Worm (Caenorhabditis elegans) whole organism, L4 larva: ENCODE results near the gene polk-1.

Source experiments
- F26F4.8 ChIP-seq: fragments of 200-800 bp; sonication (Bioruptor generic); conservative IDR thresholded peaks from 2 replicates; pipeline ENCODE4 v1.3.6; 2022; ENCODE audit warnings: missing genetic modification characterization, missing compliant biosample characterization
- F49E8.2 ChIP-seq: sonication (generic microtip); optimal IDR thresholded peaks from 2 replicates; lab custom pipeline; 2016; ENCODE audit warnings: missing compliant biosample characterization, mild to moderate bottlenecking, missing genetic modification characterization, borderline replicate concordance
- Y48G9A.11 ChIP-seq: fragments of 200-800 bp; sonication (Bioruptor generic); IDR thresholded peaks from 2 replicates; pipeline ENCODE4 v1.3.6; 2022; ENCODE audit warnings: missing genetic modification reagents, missing genetic modification characterization, missing compliant biosample characterization
- aha-1 ChIP-seq: fragments of 150-350 bp; peaks from one replicate; lab custom pipeline; 2014; ENCODE audit warnings: missing biosample characterization, missing genetic modification characterization
- arid-1 ChIP-seq: fragments of 200-800 bp; sonication (Bioruptor generic); conservative IDR thresholded peaks from 2 replicates; pipeline ENCODE4 v1.3.6; 2022; ENCODE audit warnings: missing genetic modification reagents, missing genetic modification characterization, missing compliant biosample characterization
- ceh-44 ChIP-seq: fragments of 200-800 bp; sonication (Bioruptor generic); IDR thresholded peaks from 2 replicates; pipeline ENCODE4 v1.3.6; 2022; ENCODE audit warnings: missing genetic modification reagents, missing genetic modification characterization, missing compliant biosample characterization
- cey-2 ChIP-seq: sonication (generic microtip); optimal IDR thresholded peaks from 3 replicates; lab custom pipeline; 2017; ENCODE audit warnings: missing genetic modification characterization, mild to moderate bottlenecking, missing compliant biosample characterization, antibody characterized with exemption, borderline replicate concordance; ENCODE audit not compliant: insufficient read depth
- ctbp-1 ChIP-seq: fragments of 200-800 bp; sonication (Bioruptor generic); IDR thresholded peaks from 2 replicates; pipeline ENCODE4 v1.3.6; 2022; ENCODE audit warnings: missing genetic modification reagents, missing genetic modification characterization, missing compliant biosample characterization
- daf-19 ChIP-seq: fragments of 200-800 bp; sonication (Bioruptor generic); conservative IDR thresholded peaks from 2 replicates; pipeline ENCODE4 v1.3.6; 2022; ENCODE audit warnings: missing genetic modification characterization, missing compliant biosample characterization
- fkh-10 ChIP-seq: fragments of 150-350 bp; optimal IDR thresholded peaks from 2 replicates; lab custom pipeline; 2014; ENCODE audit warnings: missing biosample characterization, missing genetic modification reagents, missing genetic modification characterization
- jun-1 ChIP-seq: fragments of 150-350 bp; optimal IDR thresholded peaks from 2 replicates; lab custom pipeline; 2014; ENCODE audit warnings: missing biosample characterization, missing genetic modification reagents, missing genetic modification characterization
- lin-1 ChIP-seq: fragments of 200-800 bp; sonication (Bioruptor generic); IDR thresholded peaks from 2 replicates; pipeline ENCODE4 v1.3.6; 2022; ENCODE audit warnings: missing genetic modification reagents, missing genetic modification characterization, missing compliant biosample characterization
- lin-13 ChIP-seq: fragments of 150-350 bp; optimal IDR thresholded peaks from 2 replicates; lab custom pipeline; 2014; ENCODE audit warnings: missing biosample characterization, missing genetic modification reagents, missing genetic modification characterization
- madf-5 ChIP-seq, 2 experiments: fragments of 200-800 bp; sonication (Bioruptor generic); IDR thresholded peaks; 2 replicates each; pipeline ENCODE4 v1.3.6; 2022; ENCODE audit warnings: missing compliant biosample characterization in 2 of 2, missing genetic modification characterization in 2 of 2
- madf-9 ChIP-seq: fragments of 200-800 bp; sonication (Bioruptor generic); conservative IDR thresholded peaks from 2 replicates; pipeline ENCODE4 v1.3.6; 2022; ENCODE audit warnings: missing genetic modification reagents, missing genetic modification characterization, missing compliant biosample characterization
- mdt-29 ChIP-seq: fragments of 200-800 bp; sonication (Bioruptor generic); IDR thresholded peaks from 2 replicates; pipeline ENCODE4 v1.3.6; 2022; ENCODE audit warnings: missing genetic modification reagents, missing genetic modification characterization, missing compliant biosample characterization
- nhr-25 ChIP-seq: sonication (generic microtip); optimal IDR thresholded peaks from 2 replicates; lab custom pipeline; 2017; ENCODE audit warnings: missing genetic modification characterization, mild to moderate bottlenecking, missing compliant biosample characterization, antibody characterized with exemption, moderate library complexity, borderline replicate concordance; ENCODE audit not compliant: insufficient read depth
- nhr-41 ChIP-seq: fragments of 200-800 bp; sonication (Bioruptor generic); IDR thresholded peaks from 2 replicates; pipeline ENCODE4 v1.3.6; 2022; ENCODE audit warnings: missing genetic modification reagents, missing genetic modification characterization, missing compliant biosample characterization
- nhr-48 ChIP-seq: sonication (generic microtip); optimal IDR thresholded peaks from 2 replicates; lab custom pipeline; 2016; ENCODE audit warnings: mild to moderate bottlenecking, missing genetic modification characterization, missing compliant biosample characterization
- nhr-6 ChIP-seq: fragments of 150-350 bp; optimal IDR thresholded peaks from 2 replicates; lab custom pipeline; 2014; ENCODE audit warnings: missing biosample characterization, missing genetic modification characterization
- nhr-76 ChIP-seq: fragments of 150-350 bp; optimal IDR thresholded peaks from 2 replicates; lab custom pipeline; 2014; ENCODE audit warnings: missing biosample characterization, missing genetic modification characterization
- pha-4 ChIP-seq, 2 experiments: fragments of 150-350 bp in 1 of 2; fragments of 200-800 bp in 1 of 2; sonication (Bioruptor generic) in 1 of 2; IDR thresholded peaks in 1 of 2; optimal IDR thresholded peaks in 1 of 2; 2 replicates each; pipeline versions ENCODE4 v1.3.6 to Lab custom; 2014 to 2022; ENCODE audit warnings: missing genetic modification characterization in 2 of 2, missing genetic modification reagents in 2 of 2, missing biosample characterization in 1 of 2, missing compliant biosample characterization in 1 of 2
- skn-1 ChIP-seq: fragments of 150-350 bp; optimal IDR thresholded peaks from 2 replicates; lab custom pipeline; 2014; ENCODE audit warnings: missing biosample characterization, missing genetic modification characterization
- snpc-4 ChIP-seq: fragments of 150-350 bp; optimal IDR thresholded peaks from 2 replicates; lab custom pipeline; 2014; ENCODE audit warnings: missing biosample characterization, missing genetic modification characterization
- spr-3 ChIP-seq: fragments of 200-800 bp; sonication (Bioruptor generic); optimal IDR thresholded peaks from 2 replicates; lab custom pipeline; 2018; ENCODE audit warnings: mild to moderate bottlenecking, missing genetic modification characterization, missing compliant biosample characterization
- unc-62 ChIP-seq, 3 experiments: fragments of 150-350 bp in 1 of 3; sonication (generic microtip); optimal IDR thresholded peaks in 2 of 3; peaks in 1 of 3; 1 replicate in 1 of 3; 2 replicates in 2 of 3; lab custom pipeline; 2014 to 2017; ENCODE audit warnings: missing biosample characterization in 3 of 3, missing genetic modification characterization in 3 of 3, missing genetic modification reagents in 3 of 3, missing genotype in 1 of 3

The polk-1 gene

DNA sequence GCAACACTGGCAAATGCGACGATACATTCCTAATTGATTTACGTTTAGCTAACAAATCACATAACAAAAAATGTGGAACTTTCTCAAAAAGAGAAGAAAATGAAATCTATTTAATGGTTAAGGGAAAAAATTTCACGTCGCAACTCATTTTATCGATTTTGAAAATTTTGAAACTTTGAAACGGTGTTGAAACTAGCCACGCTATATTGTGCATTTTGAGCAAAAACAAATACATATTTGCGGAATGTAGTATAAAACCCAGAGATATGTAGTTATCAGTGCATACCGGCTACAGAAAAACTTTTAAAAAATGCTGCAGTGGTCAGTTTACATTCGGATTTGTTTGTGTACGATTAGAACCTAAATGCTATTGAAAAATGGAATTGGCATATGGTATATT is 34.8 kb downstream of the polk-1 start, which contains the start of gene C06E1.7:
Gene C06E1.7 (minus strand): TSS at position 101 of the 400 bp plus-strand sequence.
- no peak for TF ChIP-seq lin-1
- TF ChIP-seq daf-19 (GFP tag; lab: Robert Waterston, UW), result no peak
- no peak for TF ChIP-seq pha-4 (GFP tag; IDR thresholded peaks at IDR 0.05; lab: Robert Waterston, UW)
- no peak for TF ChIP-seq pha-4 (tag; optimal IDR thresholded peaks at IDR 0.05; lab: Kevin White, UChicago)
- no peak for TF ChIP-seq lin-13 (GFP tag; lab: Kevin White, UChicago)
- TF ChIP-seq nhr-25 (tag; lab: Kevin White, UChicago), result no peak
- TF ChIP-seq cey-2 (tag; lab: Kevin White, UChicago), result no peak
- no peak for TF ChIP-seq nhr-41 (GFP tag; lab: Robert Waterston, UW)

DNA sequence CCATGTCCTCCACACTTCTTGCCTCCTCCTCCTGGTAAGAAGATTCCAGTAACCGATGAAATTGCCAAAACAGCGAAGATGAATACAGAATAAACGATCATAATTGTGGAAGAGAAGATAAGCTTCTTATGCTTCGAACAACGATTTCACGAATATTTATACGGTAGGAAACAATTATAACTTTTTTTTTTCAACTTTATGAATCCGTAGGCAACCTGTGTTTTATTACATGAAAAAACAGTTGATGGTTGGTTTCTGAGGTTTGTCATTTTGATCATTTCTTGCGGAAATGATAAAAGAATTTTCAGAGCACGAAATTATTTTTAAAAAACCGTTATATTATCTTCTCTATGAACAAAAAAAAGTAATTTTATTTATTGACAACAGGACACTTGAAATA is 37.5 kb downstream of the polk-1 start, which contains the start of gene fipr-16:
Gene fipr-16 (minus strand): TSS at position 101 of the 400 bp plus-strand sequence.
- TF ChIP-seq Y48G9A.11 (no peak), nhr-76 (no peak), madf-9 (no peak), ceh-44 (GFP tag; lab: Robert Waterston, UW) (no peak), jun-1 (tag; lab: Kevin White, UChicago) (no peak), nhr-48 (no peak), fkh-10 (GFP tag; lab: Kevin White, UChicago) (no peak), nhr-6 (tag; lab: Kevin White, UChicago) (no peak)

DNA sequence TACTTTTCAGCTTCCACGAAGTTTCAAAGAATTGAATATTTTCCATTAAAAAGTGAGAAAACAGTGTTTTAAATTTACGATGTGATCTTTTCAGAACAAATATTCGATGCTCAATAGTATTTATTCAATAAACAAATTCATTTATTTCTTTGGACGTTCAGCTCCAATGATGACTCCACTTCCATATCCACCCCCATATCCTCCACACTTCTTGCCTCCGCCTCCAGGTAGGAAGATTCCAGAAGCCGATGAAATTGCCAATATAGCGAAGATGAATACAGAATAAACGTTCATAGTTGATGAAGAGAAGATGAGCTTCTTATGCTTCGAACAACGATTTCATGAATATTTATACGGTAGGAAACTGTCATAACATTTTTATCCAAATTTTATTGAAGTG is 39.2 kb downstream of the polk-1 start, which contains the start of gene fip-3:
Gene fip-3 (minus strand): TSS at position 294 of the 400 bp plus-strand sequence.
- TF ChIP-seq madf-5 (GFP tag; IDR thresholded peaks at IDR 0.05; lab: Robert Waterston, UW) (no peak), arid-1 (GFP tag; lab: Robert Waterston, UW) (no peak), F26F4.8 (GFP tag; lab: Robert Waterston, UW) (no peak), unc-62 (GFP tag; optimal IDR thresholded peaks at IDR 0.05 in 1 of 2; lab: Kevin White, UChicago) (peak in 1 of 2 experiments; percentile 94), unc-62 (tag; optimal IDR thresholded peaks at IDR 0.05; lab: Kevin White, UChicago) (no peak), F49E8.2 (no peak)

DNA sequence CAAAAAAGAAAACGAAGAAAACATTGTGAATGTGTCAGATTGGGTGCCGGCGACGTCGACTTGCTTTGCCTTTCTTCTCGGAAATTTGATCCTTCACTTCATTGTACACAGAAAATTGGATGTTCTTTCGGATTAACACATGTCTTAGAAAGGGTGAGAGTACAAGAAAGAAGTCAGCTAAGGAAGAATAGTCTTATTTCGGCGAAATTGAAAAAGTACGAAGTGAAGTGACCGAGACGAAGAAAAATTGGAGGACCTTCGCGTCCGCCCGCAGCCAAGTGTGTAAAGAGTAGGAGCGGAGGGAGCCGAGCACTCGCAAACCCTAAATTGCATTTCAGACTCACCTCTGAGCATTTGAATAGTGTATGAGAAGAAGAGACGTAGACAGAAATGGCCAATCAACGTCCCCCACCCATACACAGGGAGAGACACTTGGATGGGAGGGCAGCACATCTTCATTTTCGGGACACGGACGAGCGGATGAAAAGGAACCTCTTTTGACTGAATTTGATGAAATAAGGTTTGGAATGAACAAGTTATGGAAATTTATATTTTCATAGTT is 39.7 kb downstream of the polk-1 start, which contains the start of gene glr-1:
Gene glr-1 (minus strand): TSS at position 51 of the 562 bp plus-strand sequence.
- TF ChIP-seq mdt-29 (GFP tag; lab: Robert Waterston, UW) (no peak), aha-1 (peak; percentile 91), ctbp-1 (GFP tag; lab: Robert Waterston, UW) (0 out of 2 replicates have a peak, but pooled peaks have one; percentile 25), fkh-10 (GFP tag; lab: Kevin White, UChicago) (peak; percentile 92), snpc-4 (tag; lab: Kevin White, UChicago) (no peak)

DNA sequence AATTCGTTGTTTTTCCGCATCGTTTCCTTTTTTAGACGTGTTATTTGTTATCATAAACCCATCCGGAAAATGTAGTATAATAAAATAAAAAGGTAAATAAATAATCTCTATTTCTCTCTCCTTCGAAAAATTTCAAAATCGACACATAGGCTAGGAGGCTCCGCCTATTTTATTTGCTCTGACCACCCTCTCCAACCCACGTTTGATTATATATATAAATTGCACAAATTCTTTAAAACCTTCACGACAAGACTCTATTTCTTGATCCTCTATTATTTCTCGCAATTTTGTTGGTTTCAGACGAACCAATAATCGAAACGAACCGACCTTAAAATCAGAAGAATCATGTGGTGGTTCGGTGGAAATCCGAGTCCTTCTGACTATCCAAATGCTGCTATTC is 47.6 kb downstream of the polk-1 start, which contains the start of gene doxa-1:
Gene doxa-1 (plus strand): TSS at position 301 of the 400 bp plus-strand sequence.
- TF ChIP-seq spr-3 (GFP tag; lab: Kevin White, UChicago) (no peak), unc-62 (GFP tag; optimal IDR thresholded peaks at IDR 0.05 in 1 of 2; lab: Kevin White, UChicago) (peak in 1 of 2 experiments; percentile 87), unc-62 (tag; optimal IDR thresholded peaks at IDR 0.05; lab: Kevin White, UChicago) (no peak), aha-1 (peak; percentile 11)

DNA sequence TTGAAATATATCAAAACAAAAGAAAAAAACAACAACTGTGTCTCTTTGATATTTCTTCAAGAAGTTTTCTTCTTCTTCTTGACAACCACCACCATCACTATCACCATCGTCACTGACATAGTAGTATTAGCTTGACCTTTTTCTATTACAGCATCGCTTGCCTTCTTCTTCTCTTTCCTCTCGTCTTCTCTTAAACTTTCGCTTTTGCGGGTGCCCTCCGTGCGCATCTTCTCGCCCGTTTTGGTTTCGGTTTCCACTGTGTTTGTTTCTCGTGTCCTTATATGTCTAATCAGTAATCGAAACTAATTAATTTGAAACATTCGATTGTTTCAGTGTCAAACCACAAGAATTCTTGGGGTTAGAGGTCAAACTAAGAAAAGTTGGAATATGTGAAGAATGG is 49.0 kb downstream of the polk-1 start:
- peak; percentile 93 for TF ChIP-seq aha-1
- 0 out of 2 replicates have a peak, but pooled peaks have one; percentile 36 for TF ChIP-seq ctbp-1 (GFP tag; lab: Robert Waterston, UW)
- no peak for TF ChIP-seq skn-1 (tag; lab: Kevin White, UChicago)
